Fruit fly (Drosophila melanogaster): ENCODE measurements around the gene CG43131.

dm6 chr3R:5084413-5084812 is 24.6 kb downstream of the CG43131 start:
- no peak for TF ChIP-seq Dll (optimal IDR thresholded peaks at IDR 0.05)
- TF ChIP-seq psq (optimal IDR thresholded peaks at IDR 0.05): no peak
